Worm (Caenorhabditis elegans) whole organism, L4 larva: ENCODE measurements around the gene psa-3.
A peak's percentile ranks its signal among the peaks of the same experiment; 100 is the strongest.

Experiments used
- D1046.2 ChIP-seq: fragments of 200-800 bp; sonication (Bioruptor generic); IDR thresholded peaks from 2 replicates; pipeline ENCODE4 v1.3.6; 2022; ENCODE audit warnings: missing genetic modification characterization, missing compliant biosample characterization
- F10B5.3 ChIP-seq: sonication (generic microtip); optimal IDR thresholded peaks from 2 replicates; lab custom pipeline; 2016; ENCODE audit warnings: mild to moderate bottlenecking, missing genetic modification characterization, missing compliant biosample characterization
- F37D6.2 ChIP-seq: sonication (generic microtip); optimal IDR thresholded peaks from 2 replicates; lab custom pipeline; 2016; ENCODE audit warnings: mild to moderate bottlenecking, missing genetic modification characterization, missing compliant biosample characterization
- R02D3.7 ChIP-seq: fragments of 150-350 bp; sonication (generic microtip); optimal IDR thresholded peaks from 3 replicates; lab custom pipeline; 2014; ENCODE audit warnings: missing biosample characterization, missing genetic modification characterization
- Y105C5A.15 ChIP-seq: fragments of 200-800 bp; sonication (Bioruptor generic); IDR thresholded peaks from 2 replicates; pipeline ENCODE4 v1.3.6; 2022; ENCODE audit warnings: missing genetic modification characterization, missing compliant biosample characterization
- attf-4 ChIP-seq: sonication (generic microtip); optimal IDR thresholded peaks from 3 replicates; lab custom pipeline; 2017; ENCODE audit warnings: missing biosample characterization, missing genetic modification characterization
- ceh-20 ChIP-seq: fragments of 200-800 bp; sonication (Bioruptor generic); IDR thresholded peaks from 2 replicates; pipeline ENCODE4 v1.3.6; 2022; ENCODE audit warnings: missing genetic modification reagents, missing genetic modification characterization, missing compliant biosample characterization
- ceh-82 ChIP-seq: sonication (generic microtip); optimal IDR thresholded peaks from 2 replicates; lab custom pipeline; 2017; ENCODE audit warnings: missing biosample characterization, missing genetic modification characterization
- ctbp-1 ChIP-seq: fragments of 200-800 bp; sonication (Bioruptor generic); IDR thresholded peaks from 2 replicates; pipeline ENCODE4 v1.3.6; 2022; ENCODE audit warnings: missing genetic modification reagents, missing genetic modification characterization, missing compliant biosample characterization
- daf-12 ChIP-seq: fragments of 150-350 bp; optimal IDR thresholded peaks from 2 replicates; lab custom pipeline; 2014; ENCODE audit warnings: missing biosample characterization, missing genetic modification reagents, missing genetic modification characterization
- daf-16 ChIP-seq, 3 experiments: sonication (generic microtip); optimal IDR thresholded peaks; 2 replicates each; lab custom pipeline; 2016 to 2017; ENCODE audit warnings: missing genetic modification characterization in 3 of 3, missing genetic modification reagents in 3 of 3, mild to moderate bottlenecking in 2 of 3, missing compliant biosample characterization in 2 of 3, missing biosample characterization in 1 of 3, moderate library complexity in 1 of 3
- daf-19 ChIP-seq: fragments of 200-800 bp; sonication (Bioruptor generic); conservative IDR thresholded peaks from 2 replicates; pipeline ENCODE4 v1.3.6; 2022; ENCODE audit warnings: missing genetic modification characterization, missing compliant biosample characterization
- daf-8 ChIP-seq: fragments of 200-800 bp; sonication (Bioruptor generic); IDR thresholded peaks from 2 replicates; pipeline ENCODE4 v1.3.6; 2022; ENCODE audit warnings: missing genetic modification characterization, missing compliant biosample characterization
- dmd-6 ChIP-seq: fragments of 200-800 bp; sonication (Bioruptor generic); IDR thresholded peaks from 2 replicates; pipeline ENCODE4 v1.3.6; 2022; ENCODE audit warnings: missing genetic modification reagents, missing genetic modification characterization, missing compliant biosample characterization
- egl-43 ChIP-seq: fragments of 200-800 bp; sonication (Bioruptor generic); IDR thresholded peaks from 2 replicates; pipeline ENCODE4 v1.3.6; 2022; ENCODE audit warnings: missing genetic modification reagents, missing genetic modification characterization, missing compliant biosample characterization
- fkh-10 ChIP-seq: fragments of 150-350 bp; optimal IDR thresholded peaks from 2 replicates; lab custom pipeline; 2014; ENCODE audit warnings: missing biosample characterization, missing genetic modification reagents, missing genetic modification characterization
- fos-1 ChIP-seq: fragments of 150-350 bp; optimal IDR thresholded peaks from 2 replicates; lab custom pipeline; 2014; ENCODE audit warnings: missing biosample characterization, missing genetic modification characterization
- hif-1 ChIP-seq, 2 experiments: sonication (generic microtip); optimal IDR thresholded peaks; 2 replicates each; lab custom pipeline; 2016 to 2017; ENCODE audit warnings: missing compliant biosample characterization in 2 of 2, missing genetic modification characterization in 2 of 2, missing genetic modification reagents in 2 of 2, missing genotype in 2 of 2, mild to moderate bottlenecking in 1 of 2
- hlh-11 ChIP-seq: fragments of 200-800 bp; sonication (Bioruptor generic); optimal IDR thresholded peaks from 2 replicates; lab custom pipeline; 2018; ENCODE audit warnings: mild to moderate bottlenecking, missing genetic modification characterization, missing compliant biosample characterization
- jun-1 ChIP-seq: fragments of 150-350 bp; optimal IDR thresholded peaks from 2 replicates; lab custom pipeline; 2014; ENCODE audit warnings: missing biosample characterization, missing genetic modification reagents, missing genetic modification characterization
- lin-13 ChIP-seq: fragments of 150-350 bp; optimal IDR thresholded peaks from 2 replicates; lab custom pipeline; 2014; ENCODE audit warnings: missing biosample characterization, missing genetic modification reagents, missing genetic modification characterization
- lin-39 ChIP-seq: fragments of 150-350 bp; optimal IDR thresholded peaks from 2 replicates; lab custom pipeline; 2014; ENCODE audit warnings: missing biosample characterization, missing genetic modification reagents, missing genetic modification characterization
- lir-3 ChIP-seq: sonication (generic microtip); optimal IDR thresholded peaks from 2 replicates; lab custom pipeline; 2016; ENCODE audit warnings: mild to moderate bottlenecking, missing genetic modification characterization, missing compliant biosample characterization
- lsy-2 ChIP-seq, 2 experiments: fragments of 150-350 bp in 1 of 2; sonication (generic microtip) in 1 of 2; optimal IDR thresholded peaks; 2 replicates each; lab custom pipeline; 2014 to 2017; ENCODE audit warnings: missing biosample characterization in 2 of 2, missing genetic modification characterization in 2 of 2
- mdl-1 ChIP-seq, 2 experiments: fragments of 150-350 bp in 1 of 2; sonication (generic microtip) in 1 of 2; optimal IDR thresholded peaks; 2 replicates each; lab custom pipeline; 2014 to 2017; ENCODE audit warnings: missing biosample characterization in 2 of 2, missing genetic modification characterization in 2 of 2
- mdt-29 ChIP-seq: fragments of 200-800 bp; sonication (Bioruptor generic); IDR thresholded peaks from 2 replicates; pipeline ENCODE4 v1.3.6; 2022; ENCODE audit warnings: missing genetic modification reagents, missing genetic modification characterization, missing compliant biosample characterization
- mes-2 ChIP-seq: sonication (generic microtip); optimal IDR thresholded peaks from 2 replicates; lab custom pipeline; 2016; ENCODE audit warnings: missing genotype, mild to moderate bottlenecking, missing genetic modification characterization, missing compliant biosample characterization; ENCODE audit not compliant: poor library complexity, severe bottlenecking
- mxl-2 ChIP-seq: fragments of 200-800 bp; sonication (Bioruptor generic); conservative IDR thresholded peaks from 2 replicates; pipeline ENCODE4 v1.3.6; 2022; ENCODE audit warnings: missing genetic modification reagents, missing genetic modification characterization, missing compliant biosample characterization
- mxl-3 ChIP-seq: fragments of 200-800 bp; sonication (Bioruptor generic); optimal IDR thresholded peaks from 2 replicates; lab custom pipeline; 2018; ENCODE audit warnings: mild to moderate bottlenecking, missing genetic modification characterization, missing compliant biosample characterization
- nhr-10 ChIP-seq: fragments of 150-350 bp; optimal IDR thresholded peaks from 2 replicates; lab custom pipeline; 2014; ENCODE audit warnings: missing biosample characterization, missing genetic modification characterization
- nhr-102 ChIP-seq: sonication (generic microtip); optimal IDR thresholded peaks from 2 replicates; lab custom pipeline; 2016; ENCODE audit warnings: mild to moderate bottlenecking, missing genetic modification characterization, moderate library complexity, missing compliant biosample characterization
- nhr-11 ChIP-seq: fragments of 150-350 bp; optimal IDR thresholded peaks from 2 replicates; lab custom pipeline; 2014; ENCODE audit warnings: missing biosample characterization, missing genetic modification characterization
- nhr-41 ChIP-seq: fragments of 200-800 bp; sonication (Bioruptor generic); IDR thresholded peaks from 2 replicates; pipeline ENCODE4 v1.3.6; 2022; ENCODE audit warnings: missing genetic modification reagents, missing genetic modification characterization, missing compliant biosample characterization
- nhr-42 ChIP-seq: fragments of 200-800 bp; sonication (Bioruptor generic); IDR thresholded peaks from 2 replicates; pipeline ENCODE4 v1.3.6; 2022; ENCODE audit warnings: missing genetic modification characterization, missing compliant biosample characterization
- nhr-76 ChIP-seq: fragments of 150-350 bp; optimal IDR thresholded peaks from 2 replicates; lab custom pipeline; 2014; ENCODE audit warnings: missing biosample characterization, missing genetic modification characterization
- rbr-2 ChIP-seq: sonication (generic microtip); optimal IDR thresholded peaks from 2 replicates; lab custom pipeline; 2016; ENCODE audit warnings: missing genotype, missing genetic modification characterization, missing compliant biosample characterization
- set-16 ChIP-seq: fragments of 200-800 bp; sonication (Bioruptor generic); IDR thresholded peaks from 2 replicates; pipeline ENCODE4 v1.3.6; 2022; ENCODE audit warnings: missing genetic modification reagents, missing genetic modification characterization, missing compliant biosample characterization
- skn-1 ChIP-seq: fragments of 150-350 bp; optimal IDR thresholded peaks from 2 replicates; lab custom pipeline; 2014; ENCODE audit warnings: missing biosample characterization, missing genetic modification characterization
- snpc-4 ChIP-seq: fragments of 150-350 bp; optimal IDR thresholded peaks from 2 replicates; lab custom pipeline; 2014; ENCODE audit warnings: missing biosample characterization, missing genetic modification characterization
- spr-1 ChIP-seq: sonication (generic microtip); optimal IDR thresholded peaks from 2 replicates; lab custom pipeline; 2016; ENCODE audit warnings: mild to moderate bottlenecking, missing genetic modification characterization, missing compliant biosample characterization
- spr-3 ChIP-seq: fragments of 200-800 bp; sonication (Bioruptor generic); optimal IDR thresholded peaks from 2 replicates; lab custom pipeline; 2018; ENCODE audit warnings: mild to moderate bottlenecking, missing genetic modification characterization, missing compliant biosample characterization
- unc-130 ChIP-seq: sonication (generic microtip); optimal IDR thresholded peaks from 2 replicates; lab custom pipeline; 2016; ENCODE audit warnings: missing genetic modification reagents, missing genetic modification characterization, missing compliant biosample characterization
- unc-62 ChIP-seq, 3 experiments: fragments of 150-350 bp in 1 of 3; sonication (generic microtip); optimal IDR thresholded peaks in 2 of 3; peaks in 1 of 3; 1 replicate in 1 of 3; 2 replicates in 2 of 3; lab custom pipeline; 2014 to 2017; ENCODE audit warnings: missing biosample characterization in 3 of 3, missing genetic modification characterization in 3 of 3, missing genetic modification reagents in 3 of 3, missing genotype in 1 of 3
- vab-7 ChIP-seq: fragments of 200-800 bp; sonication (Bioruptor generic); IDR thresholded peaks from 2 replicates; pipeline ENCODE4 v1.3.6; 2022; ENCODE audit warnings: missing genetic modification reagents, missing genetic modification characterization, missing compliant biosample characterization
- zip-2 ChIP-seq: fragments of 150-350 bp; optimal IDR thresholded peaks from 2 replicates; lab custom pipeline; 2014; ENCODE audit warnings: missing biosample characterization, missing genetic modification characterization

Gene psa-3

ce11 chrX:15407631-15408030 is at the start of gene psa-3:
Gene psa-3, plus strand, starts transcription at chrX:15407931.
- TF ChIP-seq lir-3 (tag; lab: Kevin White, UChicago) (no peak), skn-1 (tag; lab: Kevin White, UChicago) (no peak), lsy-2 (tag; optimal IDR thresholded peaks at IDR 0.05; lab: Kevin White, UChicago) (no peak), mxl-3 (GFP tag; lab: Kevin White, UChicago) (no peak), attf-4 (tag; lab: Kevin White, UChicago) (no peak), Y105C5A.15 (no peak), lin-39 (no peak), F37D6.2 (no peak), nhr-10 (no peak), vab-7 (GFP tag; lab: Robert Waterston, UW) (no peak), F10B5.3 (tag; lab: Kevin White, UChicago) (no peak), zip-2 (tag; lab: Kevin White, UChicago) (no peak), daf-12 (tag; lab: Kevin White, UChicago) (no peak), mxl-2 (GFP tag; lab: Robert Waterston, UW) (no peak), lin-13 (GFP tag; lab: Kevin White, UChicago) (no peak), unc-62 (GFP tag; optimal IDR thresholded peaks at IDR 0.05 in 1 of 2; lab: Kevin White, UChicago) (no peak), unc-62 (tag; optimal IDR thresholded peaks at IDR 0.05; lab: Kevin White, UChicago) (no peak)

DNA sequence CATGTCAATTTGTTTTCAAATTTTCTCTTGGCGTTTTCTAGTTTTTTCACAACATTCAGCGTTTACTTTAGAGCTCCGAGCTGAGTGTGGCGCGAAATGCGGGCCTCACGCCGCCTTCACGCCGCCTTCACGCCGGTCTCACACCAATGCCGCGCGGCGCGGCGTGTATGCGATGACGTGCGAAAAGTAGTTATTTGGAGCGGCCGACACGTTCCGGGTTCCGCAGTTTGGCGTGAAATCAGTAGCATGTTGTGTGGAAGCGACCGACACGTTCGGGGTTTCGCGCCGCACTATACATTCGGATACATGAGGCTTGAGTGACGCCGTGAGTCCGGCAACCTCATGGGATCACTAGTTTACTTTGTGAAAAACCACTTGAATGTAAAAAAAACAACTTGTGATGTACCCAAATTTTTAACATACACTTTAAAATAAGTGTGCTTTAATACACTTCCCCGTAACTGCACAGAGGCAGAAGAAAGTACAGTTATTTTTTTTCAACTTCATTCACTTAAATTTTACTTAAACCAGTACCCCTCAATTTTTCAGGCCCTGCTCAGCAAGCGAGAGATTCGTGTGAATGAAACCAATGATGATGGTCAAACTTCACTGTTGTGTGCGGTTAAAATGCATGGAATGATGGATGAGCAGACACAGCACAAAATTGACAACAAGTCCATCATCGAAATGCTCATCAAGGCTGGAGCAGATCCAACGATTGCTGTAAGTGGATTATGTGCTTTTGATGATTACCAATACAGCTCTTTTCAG is 45.4 kb upstream of the psa-3 start:
- peak; percentile 75 for TF ChIP-seq set-16 (GFP tag; lab: Robert Waterston, UW)
- 0 out of 2 replicates have a peak, but pooled peaks have one; percentile 19 for TF ChIP-seq dmd-6 (GFP tag; lab: Robert Waterston, UW)
- 0 out of 2 replicates have a peak, but pooled peaks have one; percentile 16 for TF ChIP-seq vab-7 (GFP tag; lab: Robert Waterston, UW)
- no peak for TF ChIP-seq ceh-82 (tag; lab: Kevin White, UChicago)
- TF ChIP-seq nhr-41 (GFP tag; lab: Robert Waterston, UW): 0 out of 2 replicates have a peak, but pooled peaks have one; percentile 24
- peak; percentile 18 for TF ChIP-seq spr-1 (tag; lab: Kevin White, UChicago)
- TF ChIP-seq daf-8 (GFP tag; lab: Robert Waterston, UW): no peak
- peak; percentile 49; the same call in 1 of the 2 replicates for TF ChIP-seq mdt-29 (GFP tag; lab: Robert Waterston, UW)
- no peak for TF ChIP-seq ctbp-1 (GFP tag; lab: Robert Waterston, UW)
- TF ChIP-seq snpc-4 (tag; lab: Kevin White, UChicago): peak; percentile 46
- no peak for TF ChIP-seq daf-16 (GFP tag; optimal IDR thresholded peaks at IDR 0.05; lab: Kevin White, UChicago)
- no peak for TF ChIP-seq daf-16 (tag; optimal IDR thresholded peaks at IDR 0.05; lab: Kevin White, UChicago)
- no peak for TF ChIP-seq hlh-11 (tag; lab: Kevin White, UChicago)
- 0 out of 2 replicates have a peak, but pooled peaks have one; percentile 45 for TF ChIP-seq egl-43
- peak; percentile 8 for TF ChIP-seq rbr-2 (tag; lab: Kevin White, UChicago)
- no peak for TF ChIP-seq nhr-11 (tag; lab: Kevin White, UChicago)
- TF ChIP-seq nhr-42 (GFP tag; lab: Robert Waterston, UW): 0 out of 2 replicates have a peak, but pooled peaks have one; percentile 29
- no peak for TF ChIP-seq daf-19 (GFP tag; lab: Robert Waterston, UW)
- no peak for TF ChIP-seq mdl-1 (tag; optimal IDR thresholded peaks at IDR 0.05; lab: Kevin White, UChicago)
- TF ChIP-seq unc-130 (GFP tag; lab: Kevin White, UChicago): no peak
- 0 out of 2 replicates have a peak, but pooled peaks have one; percentile 56 for TF ChIP-seq D1046.2
- TF ChIP-seq, all 104 proteins: peak for 11

- TF ChIP-seq fkh-10: peak; percentile 45
- TF ChIP-seq D1046.2: no peak
- TF ChIP-seq Y105C5A.15: no peak
- peak; percentile 3 for TF ChIP-seq nhr-102 (tag; lab: Kevin White, UChicago)
- TF ChIP-seq nhr-10: peak; percentile 17
- TF ChIP-seq jun-1 (tag; lab: Kevin White, UChicago): no peak
- no peak for TF ChIP-seq egl-43
- TF ChIP-seq mes-2 (tag; lab: Kevin White, UChicago): peak; percentile 47
- TF ChIP-seq spr-3 (GFP tag; lab: Kevin White, UChicago): no peak
- 0 out of 2 replicates have a peak, but pooled peaks have one; percentile 56 for TF ChIP-seq ceh-20 (GFP tag; lab: Robert Waterston, UW)
- TF ChIP-seq nhr-76: no peak
- TF ChIP-seq hif-1 (tag; optimal IDR thresholded peaks at IDR 0.05; lab: Kevin White, UChicago): peak in 1 of 2 experiments; percentile 75
- TF ChIP-seq R02D3.7 (tag; lab: Kevin White, UChicago): no peak
- TF ChIP-seq nhr-11 (tag; lab: Kevin White, UChicago): peak; percentile 92
- peak in 1 of 2 experiments; percentile 43 for TF ChIP-seq unc-62 (GFP tag; optimal IDR thresholded peaks at IDR 0.05 in 1 of 2; lab: Kevin White, UChicago)
- TF ChIP-seq unc-62 (tag; optimal IDR thresholded peaks at IDR 0.05; lab: Kevin White, UChicago): no peak
- TF ChIP-seq nhr-41 (GFP tag; lab: Robert Waterston, UW): no peak
- TF ChIP-seq vab-7 (GFP tag; lab: Robert Waterston, UW): no peak
- no peak for TF ChIP-seq fos-1
These were observed 42.5 kb upstream of the psa-3 start for ce11 chrX:15365235-15365634.
